Worm (Caenorhabditis elegans) whole organism, L3 larva: ENCODE results near the gene F35A5.1.

Experiments used
- ama-1 ChIP-seq: fragments of 150-350 bp; optimal IDR thresholded peaks from 2 replicates; lab custom pipeline; 2018
- ceh-9 ChIP-seq: sonication (generic microtip); optimal IDR thresholded peaks from 2 replicates; lab custom pipeline; 2018; ENCODE audit warnings: missing biosample characterization, missing genetic modification characterization
- elt-3 ChIP-seq, 3 experiments: fragments of 150-350 bp in 1 of 3; sonication (generic microtip) in 2 of 3; optimal IDR thresholded peaks; 2 replicates in 2 of 3; 4 replicates in 1 of 3; lab custom pipeline; 2014 to 2017; ENCODE audit warnings: missing biosample characterization in 3 of 3, missing genetic modification characterization in 3 of 3
- fkh-10 ChIP-seq: sonication (generic microtip); optimal IDR thresholded peaks from 2 replicates; lab custom pipeline; 2017; ENCODE audit warnings: missing biosample characterization, missing genetic modification reagents, missing genetic modification characterization
- fkh-2 ChIP-seq: fragments of 150-350 bp; optimal IDR thresholded peaks from 2 replicates; lab custom pipeline; 2014; ENCODE audit warnings: missing biosample characterization, missing genetic modification reagents, missing genetic modification characterization
- fos-1 ChIP-seq: fragments of 150-350 bp; optimal IDR thresholded peaks from 2 replicates; lab custom pipeline; 2014; ENCODE audit warnings: missing biosample characterization, missing genetic modification characterization
- lin-15B ChIP-seq: fragments of 150-350 bp; optimal IDR thresholded peaks from 2 replicates; lab custom pipeline; 2014; ENCODE audit warnings: missing biosample characterization, missing genetic modification characterization
- nhr-12 ChIP-seq: fragments of 150-350 bp; optimal IDR thresholded peaks from 2 replicates; lab custom pipeline; 2014; ENCODE audit warnings: missing biosample characterization, missing genetic modification characterization
- nhr-23 ChIP-seq: fragments of 150-350 bp; optimal IDR thresholded peaks from 2 replicates; lab custom pipeline; 2014; ENCODE audit warnings: missing biosample characterization, missing genetic modification reagents, missing genetic modification characterization
- nhr-77 ChIP-seq: fragments of 150-350 bp; optimal IDR thresholded peaks from 2 replicates; lab custom pipeline; 2014; ENCODE audit warnings: missing biosample characterization, missing genetic modification characterization
- pqm-1 ChIP-seq: fragments of 150-350 bp; optimal IDR thresholded peaks from 2 replicates; lab custom pipeline; 2017; ENCODE audit warnings: missing biosample characterization, missing genetic modification characterization, inconsistent platforms
- snpc-4 ChIP-seq: fragments of 150-350 bp; optimal IDR thresholded peaks from 2 replicates; lab custom pipeline; 2014; ENCODE audit warnings: missing biosample characterization, missing genetic modification characterization
- unc-62 ChIP-seq: fragments of 150-350 bp; sonication (generic microtip); optimal IDR thresholded peaks from 4 replicates; lab custom pipeline; 2014; ENCODE audit warnings: missing biosample characterization, missing genetic modification reagents, missing genetic modification characterization
- ztf-4 ChIP-seq: fragments of 150-350 bp; optimal IDR thresholded peaks from 2 replicates; lab custom pipeline; 2014; ENCODE audit warnings: missing biosample characterization, missing genetic modification characterization

ce11 chrX:3794161-3794560 lies 13.1 kb upstream of the F35A5.1 start:
- TF ChIP-seq nhr-12 (tag; lab: Kevin White, UChicago), result no peak
- TF ChIP-seq fkh-10 (GFP tag; lab: Kevin White, UChicago), result no peak
- TF ChIP-seq nhr-77, result no peak
- TF ChIP-seq snpc-4, result no peak
- TF ChIP-seq lin-15B (tag; lab: Kevin White, UChicago), result no peak
- TF ChIP-seq fkh-2 (tag; lab: Kevin White, UChicago), result no peak
- TF ChIP-seq nhr-23, result no peak
- no peak for TF ChIP-seq elt-3 (tag; optimal IDR thresholded peaks at IDR 0.05; lab: Kevin White, UChicago)
- no peak for TF ChIP-seq ztf-4 (tag; lab: Kevin White, UChicago)
- no peak for TF ChIP-seq fos-1 (tag; lab: Kevin White, UChicago)
- no peak for TF ChIP-seq pqm-1
- TF ChIP-seq ama-1 (lab: Kevin White, UChicago), result no peak
- no peak for TF ChIP-seq unc-62
- TF ChIP-seq ceh-9 (tag; lab: Kevin White, UChicago), result no peak
